Fruit fly (Drosophila melanogaster) whole organism, embryonic: ENCODE results near the gene Pbp45.

ENCODE experiments used
- Adf1 ChIP-seq: fragments of 200-800 bp; sonication (Bioruptor generic); IDR thresholded peaks from 2 replicates; pipeline ENCODE4 v1.3.6; 2022; ENCODE audit warnings: missing biosample characterization, missing genetic modification characterization
- Aef1 ChIP-seq: fragments of 200-800 bp; sonication (Bioruptor generic); IDR thresholded peaks from 3 replicates; pipeline ENCODE4 v1.3.6; 2022; ENCODE audit warnings: missing biosample characterization, missing genetic modification characterization
- CG12744 ChIP-seq: fragments of 200-800 bp; sonication (Bioruptor generic); optimal IDR thresholded peaks from 2 replicates; lab custom pipeline; 2016; ENCODE audit warnings: missing biosample characterization, missing genetic modification characterization
- CG13123 ChIP-seq: fragments of 200-800 bp; sonication (Bioruptor generic); optimal IDR thresholded peaks from 2 replicates; lab custom pipeline; 2016; ENCODE audit warnings: missing biosample characterization, missing genetic modification characterization
- CG14710 ChIP-seq: fragments of 200-800 bp; sonication (Bioruptor generic); optimal IDR thresholded peaks from 3 replicates; lab custom pipeline; 2019; ENCODE audit warnings: missing biosample characterization, mild to moderate bottlenecking, missing genetic modification characterization, moderate library complexity
- CG17829 ChIP-seq: fragments of 200-800 bp; optimal IDR thresholded peaks from 2 replicates; lab custom pipeline; 2019; ENCODE audit warnings: missing biosample characterization, mild to moderate bottlenecking, missing genetic modification characterization, moderate library complexity
- CG18011 ChIP-seq: fragments of 200-800 bp; sonication (Bioruptor generic); optimal IDR thresholded peaks from 2 replicates; lab custom pipeline; 2017; ENCODE audit warnings: missing biosample characterization, missing genetic modification characterization, mild to moderate bottlenecking, moderate library complexity, missing genotype
- CG18476 ChIP-seq: fragments of 200-800 bp; sonication (Bioruptor generic); optimal IDR thresholded peaks from 2 replicates; lab custom pipeline; 2016; ENCODE audit warnings: missing biosample characterization, mild to moderate bottlenecking, missing genetic modification characterization
- CG3838 ChIP-seq: fragments of 200-800 bp; sonication (Bioruptor generic); optimal IDR thresholded peaks from 3 replicates; lab custom pipeline; 2016; ENCODE audit warnings: missing biosample characterization, missing genetic modification characterization
- CG42726 ChIP-seq: fragments of 200-800 bp; sonication (Bioruptor generic); IDR thresholded peaks from 2 replicates; pipeline ENCODE4 v1.3.6; 2022; ENCODE audit warnings: missing biosample characterization, missing genetic modification characterization; ENCODE audit not compliant: partially characterized antibody
- CG5953 ChIP-seq: fragments of 200-800 bp; sonication (Bioruptor generic); IDR thresholded peaks from 2 replicates; pipeline ENCODE4 v1.3.6; 2022; ENCODE audit warnings: missing biosample characterization, missing genetic modification characterization
- CG6791 ChIP-seq: fragments of 200-800 bp; sonication (Bioruptor generic); IDR thresholded peaks from 3 replicates; pipeline ENCODE4 v1.3.6; 2022; ENCODE audit warnings: missing biosample characterization, missing genetic modification characterization; ENCODE audit not compliant: partially characterized antibody
- CG8281 ChIP-seq: fragments of 200-800 bp; sonication (Bioruptor generic); optimal IDR thresholded peaks from 2 replicates; lab custom pipeline; 2018; ENCODE audit warnings: missing biosample characterization, mild to moderate bottlenecking, missing genetic modification characterization, moderate library complexity
- CG8944 ChIP-seq: fragments of 200-800 bp; sonication (Bioruptor generic); optimal IDR thresholded peaks from 3 replicates; lab custom pipeline; 2016; ENCODE audit warnings: missing biosample characterization, missing genetic modification characterization
- CG9215 ChIP-seq: fragments of 200-800 bp; sonication (Bioruptor generic); IDR thresholded peaks from 2 replicates; pipeline ENCODE4 v1.3.6; 2022; ENCODE audit warnings: missing biosample characterization, missing genetic modification characterization
- CG9609 ChIP-seq: fragments of 200-800 bp; sonication (Bioruptor generic); optimal IDR thresholded peaks from 3 replicates; lab custom pipeline; 2016; ENCODE audit warnings: missing biosample characterization, missing genetic modification characterization
- Chrac-16 ChIP-seq: fragments of 200-800 bp; sonication (Bioruptor generic); optimal IDR thresholded peaks from 3 replicates; lab custom pipeline; 2016; ENCODE audit warnings: missing biosample characterization, missing genetic modification characterization
- Eip74EF ChIP-seq, 2 experiments: fragments of 200-800 bp in 1 of 2; fragments of >200 bp in 1 of 2; sonication (Bioruptor generic) in 1 of 2; optimal IDR thresholded peaks; 2 replicates each; lab custom pipeline; 2017 to 2019; ENCODE audit warnings: missing biosample characterization in 2 of 2, missing genetic modification characterization in 2 of 2, mild to moderate bottlenecking in 1 of 2, moderate library complexity in 1 of 2
- Ets97D ChIP-seq: fragments of 200-800 bp; sonication (Bioruptor generic); optimal IDR thresholded peaks from 3 replicates; lab custom pipeline; 2016; ENCODE audit warnings: missing biosample characterization, missing genetic modification characterization
- H2.0 ChIP-seq: fragments of 200-800 bp; sonication (Bioruptor generic); IDR thresholded peaks from 2 replicates; pipeline ENCODE4 v1.3.6; 2022; ENCODE audit warnings: missing biosample characterization, missing genetic modification characterization
- HLHmδ ChIP-seq: fragments of 200-800 bp; sonication (Bioruptor generic); optimal IDR thresholded peaks from 2 replicates; lab custom pipeline; 2018; ENCODE audit warnings: missing biosample characterization, mild to moderate bottlenecking, missing genetic modification characterization, moderate library complexity
- Hey ChIP-seq: fragments of 200-800 bp; sonication (Bioruptor generic); optimal IDR thresholded peaks from 3 replicates; lab custom pipeline; 2018; ENCODE audit warnings: missing biosample characterization, mild to moderate bottlenecking, missing genetic modification characterization
- NfI ChIP-seq: fragments of 200-800 bp; sonication (Bioruptor generic); optimal IDR thresholded peaks from 3 replicates; lab custom pipeline; 2018; ENCODE audit warnings: missing biosample characterization, mild to moderate bottlenecking, missing genetic modification characterization, moderate library complexity
- Oaz ChIP-seq: fragments of 200-800 bp; sonication (Bioruptor generic); IDR thresholded peaks from 2 replicates; pipeline ENCODE4 v1.3.6; 2022; ENCODE audit warnings: missing biosample characterization, missing genetic modification characterization
- Ptx1 ChIP-seq: fragments of 200-800 bp; sonication (Bioruptor generic); IDR thresholded peaks from 2 replicates; pipeline ENCODE4 v1.3.6; 2022; ENCODE audit warnings: missing biosample characterization, missing genetic modification characterization
- Rx ChIP-seq: fragments of 200-800 bp; sonication (Bioruptor generic); IDR thresholded peaks from 2 replicates; pipeline ENCODE4 v1.3.6; 2022; ENCODE audit warnings: missing biosample characterization, missing genetic modification characterization
- Six4 ChIP-seq: fragments of 200-800 bp; sonication (Bioruptor generic); optimal IDR thresholded peaks from 2 replicates; lab custom pipeline; 2016; ENCODE audit warnings: missing biosample characterization, missing genetic modification characterization
- Sry-δ ChIP-seq: fragments of 200-800 bp; sonication (Bioruptor generic); optimal IDR thresholded peaks from 2 replicates; lab custom pipeline; 2016; ENCODE audit warnings: missing biosample characterization, missing genetic modification characterization
- ab ChIP-seq: fragments of 200-800 bp; sonication (Bioruptor generic); optimal IDR thresholded peaks from 2 replicates; lab custom pipeline; 2016; ENCODE audit warnings: missing biosample characterization, missing genetic modification characterization
- ac ChIP-seq: fragments of 200-800 bp; sonication (Bioruptor generic); optimal IDR thresholded peaks from 3 replicates; lab custom pipeline; 2017; ENCODE audit warnings: missing biosample characterization, mild to moderate bottlenecking, missing genetic modification characterization
- ap ChIP-seq: fragments of 200-800 bp; sonication (Bioruptor generic); IDR thresholded peaks from 2 replicates; pipeline ENCODE4 v1.3.6; 2022; ENCODE audit warnings: missing biosample characterization, missing genetic modification characterization
- bowl ChIP-seq: fragments of 200-800 bp; sonication (Bioruptor generic); IDR thresholded peaks from 2 replicates; pipeline ENCODE4 v1.3.6; 2022; ENCODE audit warnings: missing biosample characterization, missing genetic modification characterization
- crp ChIP-seq, 2 experiments: fragments of 200-800 bp; sonication (Bioruptor generic); optimal IDR thresholded peaks; 2 replicates in 1 of 2; 3 replicates in 1 of 2; lab custom pipeline; 2017; ENCODE audit warnings: missing biosample characterization in 2 of 2, missing genetic modification characterization in 2 of 2, mild to moderate bottlenecking in 1 of 2, moderate library complexity in 1 of 2
- gro ChIP-seq: fragments of 200-800 bp; sonication (Bioruptor generic); optimal IDR thresholded peaks from 2 replicates; lab custom pipeline; 2016; ENCODE audit warnings: missing biosample characterization, missing genetic modification characterization
- gsb-n ChIP-seq: fragments of 200-800 bp; sonication (Bioruptor generic); optimal IDR thresholded peaks from 3 replicates; lab custom pipeline; 2018; ENCODE audit warnings: missing biosample characterization, mild to moderate bottlenecking, missing genetic modification characterization
- hkb ChIP-seq, 2 experiments: fragments of 200-800 bp in 1 of 2; fragments of >200 bp in 1 of 2; sonication (Bioruptor generic) in 1 of 2; IDR thresholded peaks in 1 of 2; optimal IDR thresholded peaks in 1 of 2; 2 replicates each; pipeline versions ENCODE4 v1.3.6 to Lab custom; 2017 to 2022; ENCODE audit warnings: missing biosample characterization in 1 of 2, missing genetic modification characterization in 1 of 2
- insv ChIP-seq, 2 experiments: fragments of 200-800 bp; sonication (Bioruptor generic); optimal IDR thresholded peaks; 3 replicates each; lab custom pipeline; 2016 to 2018; ENCODE audit warnings: missing biosample characterization in 2 of 2, missing genetic modification characterization in 2 of 2
- inv ChIP-seq: fragments of 200-800 bp; sonication (Bioruptor generic); IDR thresholded peaks from 2 replicates; pipeline ENCODE4 v1.3.6; 2022; ENCODE audit warnings: missing biosample characterization, missing genetic modification characterization; ENCODE audit not compliant: partially characterized antibody
- mam ChIP-seq: fragments of 200-800 bp; sonication (Bioruptor generic); optimal IDR thresholded peaks from 3 replicates; lab custom pipeline; 2016; ENCODE audit warnings: missing biosample characterization, missing genetic modification characterization
- oc ChIP-seq: fragments of 200-800 bp; sonication (Bioruptor generic); optimal IDR thresholded peaks from 2 replicates; lab custom pipeline; 2018; ENCODE audit warnings: missing biosample characterization, mild to moderate bottlenecking, missing genetic modification characterization, moderate library complexity
- odd ChIP-seq: fragments of 200-800 bp; sonication (Bioruptor generic); optimal IDR thresholded peaks from 2 replicates; lab custom pipeline; 2017; ENCODE audit warnings: missing biosample characterization, mild to moderate bottlenecking, missing genetic modification characterization
- pnt ChIP-seq: fragments of 200-800 bp; sonication (Bioruptor generic); optimal IDR thresholded peaks from 3 replicates; lab custom pipeline; 2016; ENCODE audit warnings: missing biosample characterization, missing genetic modification characterization
- ranshi ChIP-seq: fragments of 200-800 bp; sonication (Bioruptor generic); IDR thresholded peaks from 2 replicates; pipeline ENCODE4 v1.3.6; 2022; ENCODE audit warnings: missing biosample characterization, missing genetic modification characterization
- sim ChIP-seq: fragments of 200-800 bp; sonication (Bioruptor generic); IDR thresholded peaks from 2 replicates; pipeline ENCODE4 v1.3.6; 2022; ENCODE audit warnings: missing biosample characterization, missing genetic modification characterization
- sob ChIP-seq: fragments of 200-800 bp; sonication (Bioruptor generic); IDR thresholded peaks from 2 replicates; pipeline ENCODE4 v1.3.6; 2022; ENCODE audit warnings: missing biosample characterization, missing genetic modification characterization
- sqz ChIP-seq: fragments of 200-800 bp; sonication (Bioruptor generic); optimal IDR thresholded peaks from 3 replicates; lab custom pipeline; 2018; ENCODE audit warnings: missing biosample characterization, mild to moderate bottlenecking, missing genetic modification characterization
- stc ChIP-seq: fragments of 200-800 bp; sonication (Bioruptor generic); IDR thresholded peaks from 2 replicates; pipeline ENCODE4 v1.3.6; 2022; ENCODE audit warnings: missing biosample characterization, missing genetic modification characterization
- ttk ChIP-seq: fragments of 200-800 bp; sonication (Bioruptor generic); IDR thresholded peaks from 2 replicates; pipeline ENCODE4 v2.1.2; 2022; ENCODE audit warnings: missing biosample characterization, missing genetic modification characterization
- usp ChIP-seq: fragments of >200 bp; optimal IDR thresholded peaks from 2 replicates; lab custom pipeline; 2017; ENCODE audit warnings: missing biosample characterization, missing genetic modification characterization
- vvl ChIP-seq: fragments of 200-800 bp; sonication (Bioruptor generic); IDR thresholded peaks from 2 replicates; pipeline ENCODE4 v1.3.6; 2022; ENCODE audit warnings: missing biosample characterization, missing genetic modification characterization
- zen2 ChIP-seq: fragments of 200-800 bp; sonication (Bioruptor generic); IDR thresholded peaks from 3 replicates; pipeline ENCODE4 v1.3.6; 2022; ENCODE audit warnings: missing biosample characterization, missing genetic modification characterization; ENCODE audit not compliant: partially characterized antibody

The Pbp45 gene

dm6 chr3R:15857189-15857767 is 18.0 kb upstream of the Pbp45 start, which contains the start of gene Hmt-1 (continued):
- TF ChIP-seq CG14710 (tag; lab: Kevin White, UChicago) (peak; percentile 80), sim (no peak), Six4 (GFP tag; lab: Kevin White, UChicago) (no peak), CG9609 (GFP tag; lab: Kevin White, UChicago) (no peak), CG18011 (GFP tag; lab: Kevin White, UChicago) (no peak), ranshi (GFP tag; lab: Robert Waterston, UW) (no peak), CG6791 (no peak), inv (GFP tag; lab: Robert Waterston, UW) (no peak), Chrac-16 (GFP tag; lab: Kevin White, UChicago) (no peak), Sry-δ (GFP tag; lab: Kevin White, UChicago) (peak; percentile 42), Aef1 (GFP tag; lab: Robert Waterston, UW) (no peak), Adf1 (no peak), H2.0 (no peak), CG18476 (no peak), CG13123 (GFP tag; lab: Kevin White, UChicago) (no peak), CG8944 (GFP tag; lab: Kevin White, UChicago) (no peak), stc (GFP tag; lab: Robert Waterston, UW) (no peak), Oaz (GFP tag; lab: Robert Waterston, UW) (no peak), ac (no peak), NfI (GFP tag; lab: Kevin White, UChicago) (no peak), sob (0 out of 2 replicates have a peak, but pooled peaks have one; percentile 20), ttk (GFP tag; lab: Robert Waterston, UW) (no peak), CG3838 (no peak), mam (GFP tag; lab: Kevin White, UChicago) (no peak), insv (GFP tag; optimal IDR thresholded peaks at IDR 0.05; lab: Kevin White, UChicago) (peak; percentile 95 to 99), CG9215 (GFP tag; lab: Robert Waterston, UW) (no peak), crp (GFP tag; optimal IDR thresholded peaks at IDR 0.05; lab: Kevin White, UChicago) (peak in 1 of 2 experiments; percentile 32), CG8281 (tag; lab: Kevin White, UChicago) (no peak), oc (no peak), odd (GFP tag; lab: Kevin White, UChicago) (no peak), vvl (GFP tag; lab: Robert Waterston, UW) (peak; percentile 81), CG12744 (no peak), CG17829 (tag; lab: Kevin White, UChicago) (peak; percentile 53), CG5953 (GFP tag; lab: Robert Waterston, UW) (no peak), ab (GFP tag; lab: Kevin White, UChicago) (no peak), zen2 (no peak), Ptx1 (GFP tag; lab: Robert Waterston, UW) (no peak), hkb (optimal IDR thresholded peaks at IDR 0.05; lab: Kevin White, UChicago) (peak; percentile 11), hkb (GFP tag; IDR thresholded peaks at IDR 0.05; lab: Robert Waterston, UW) (no peak), pnt (no peak), CG42726 (GFP tag; lab: Robert Waterston, UW) (no peak), Hey (tag; lab: Kevin White, UChicago) (no peak), bowl (GFP tag; lab: Robert Waterston, UW) (no peak), Ets97D (GFP tag; lab: Kevin White, UChicago) (peak; percentile 58), ap (GFP tag; lab: Robert Waterston, UW) (no peak), sqz (GFP tag; lab: Kevin White, UChicago) (no peak), HLHmδ (GFP tag; lab: Kevin White, UChicago) (no peak), Rx (no peak), Eip74EF (GFP tag; optimal IDR thresholded peaks at IDR 0.05; lab: Kevin White, UChicago) (no peak), usp (GFP tag; lab: Kevin White, UChicago) (no peak), gro (GFP tag; lab: Kevin White, UChicago) (no peak), gsb-n (tag; lab: Kevin White, UChicago) (peak; percentile 40)
